Worm (Caenorhabditis elegans) whole organism, L2 larva: ENCODE data around the gene far-3.

ENCODE experiments used
- F13H6.1 ChIP-seq: sonication (generic microtip); optimal IDR thresholded peaks from 2 replicates; lab custom pipeline; 2016; ENCODE audit warnings: missing genetic modification characterization, missing compliant biosample characterization
- R02D3.7 ChIP-seq: fragments of 150-350 bp; optimal IDR thresholded peaks from 2 replicates; lab custom pipeline; 2014; ENCODE audit warnings: missing biosample characterization, missing genetic modification characterization
- Y55F3AM.14 ChIP-seq: fragments of 200-800 bp; sonication (Bioruptor generic); optimal IDR thresholded peaks from 2 replicates; lab custom pipeline; 2018; ENCODE audit warnings: mild to moderate bottlenecking, missing genetic modification characterization, missing compliant biosample characterization
- ZK546.5 ChIP-seq: sonication (generic microtip); optimal IDR thresholded peaks from 2 replicates; lab custom pipeline; 2017; ENCODE audit warnings: missing biosample characterization, missing genetic modification characterization
- ama-1 ChIP-seq: fragments of 150-350 bp; optimal IDR thresholded peaks from 2 replicates; lab custom pipeline; 2018; ENCODE audit warnings: inconsistent platforms
- blmp-1 ChIP-seq: sonication (generic microtip); optimal IDR thresholded peaks from 2 replicates; lab custom pipeline; 2017; ENCODE audit warnings: missing genetic modification characterization, mild to moderate bottlenecking, missing compliant biosample characterization, antibody characterized with exemption, moderate library complexity; ENCODE audit not compliant: insufficient read depth
- ceh-16 ChIP-seq: fragments of 150-350 bp; optimal IDR thresholded peaks from 2 replicates; lab custom pipeline; 2014; ENCODE audit warnings: missing biosample characterization, missing genetic modification characterization
- ceh-82 ChIP-seq: fragments of 150-350 bp; optimal IDR thresholded peaks from 2 replicates; lab custom pipeline; 2014; ENCODE audit warnings: missing biosample characterization, missing genetic modification characterization
- crh-2 ChIP-seq: sonication (generic microtip); optimal IDR thresholded peaks from 2 replicates; lab custom pipeline; 2017; ENCODE audit warnings: missing biosample characterization, missing genetic modification characterization
- dmd-4 ChIP-seq: sonication (generic microtip); optimal IDR thresholded peaks from 2 replicates; lab custom pipeline; 2017; ENCODE audit warnings: missing biosample characterization, missing genetic modification characterization
- egl-27 ChIP-seq: sonication (generic microtip); optimal IDR thresholded peaks from 3 replicates; lab custom pipeline; 2017; ENCODE audit warnings: missing biosample characterization, missing genetic modification reagents, missing genetic modification characterization
- elt-1 ChIP-seq: fragments of 150-350 bp; optimal IDR thresholded peaks from 2 replicates; lab custom pipeline; 2014; ENCODE audit warnings: missing biosample characterization, missing genetic modification characterization
- fos-1 ChIP-seq: fragments of 150-350 bp; optimal IDR thresholded peaks from 2 replicates; lab custom pipeline; 2014; ENCODE audit warnings: missing biosample characterization, missing genetic modification characterization
- gmeb-1 ChIP-seq: fragments of 150-350 bp; optimal IDR thresholded peaks from 2 replicates; lab custom pipeline; 2014; ENCODE audit warnings: missing biosample characterization, missing genetic modification characterization
- lin-11 ChIP-seq: fragments of 150-350 bp; sonication (generic microtip); optimal IDR thresholded peaks from 2 replicates; lab custom pipeline; 2014; ENCODE audit warnings: missing biosample characterization, missing genetic modification characterization, inconsistent platforms, mixed read lengths
- lin-13 ChIP-seq: fragments of 150-350 bp; optimal IDR thresholded peaks from 2 replicates; lab custom pipeline; 2014; ENCODE audit warnings: missing biosample characterization, missing genetic modification reagents, missing genetic modification characterization
- lsy-2 ChIP-seq, 2 experiments: fragments of 150-350 bp in 1 of 2; sonication (generic microtip) in 1 of 2; optimal IDR thresholded peaks; 2 replicates each; lab custom pipeline; 2014 to 2017; ENCODE audit warnings: missing biosample characterization in 2 of 2, missing genetic modification characterization in 2 of 2
- mab-5 ChIP-seq: fragments of 150-350 bp; optimal IDR thresholded peaks from 2 replicates; lab custom pipeline; 2014; ENCODE audit warnings: missing biosample characterization, missing genetic modification characterization
- mbf-1 ChIP-seq: sonication (generic microtip); optimal IDR thresholded peaks from 2 replicates; lab custom pipeline; 2017; ENCODE audit warnings: missing biosample characterization, missing genetic modification characterization
- mdl-1 ChIP-seq, 2 experiments: fragments of 150-350 bp in 1 of 2; sonication (generic microtip) in 1 of 2; optimal IDR thresholded peaks; 2 replicates each; lab custom pipeline; 2017; ENCODE audit warnings: missing biosample characterization in 2 of 2, missing genetic modification characterization in 2 of 2
- nhr-10 ChIP-seq: sonication (generic microtip); optimal IDR thresholded peaks from 2 replicates; lab custom pipeline; 2017; ENCODE audit warnings: missing biosample characterization, missing genetic modification characterization
- nhr-11 ChIP-seq: fragments of 150-350 bp; optimal IDR thresholded peaks from 2 replicates; lab custom pipeline; 2014; ENCODE audit warnings: missing biosample characterization, missing genetic modification characterization
- nhr-12 ChIP-seq: fragments of 150-350 bp; optimal IDR thresholded peaks from 2 replicates; lab custom pipeline; 2014; ENCODE audit warnings: missing biosample characterization, missing genetic modification characterization
- nhr-129 ChIP-seq: fragments of 150-350 bp; optimal IDR thresholded peaks from 2 replicates; lab custom pipeline; 2014; ENCODE audit warnings: missing biosample characterization, missing genetic modification characterization
- nhr-21 ChIP-seq: fragments of 150-350 bp; optimal IDR thresholded peaks from 2 replicates; lab custom pipeline; 2014; ENCODE audit warnings: missing biosample characterization, missing genetic modification characterization
- nhr-23 ChIP-seq: fragments of 150-350 bp; optimal IDR thresholded peaks from 2 replicates; lab custom pipeline; 2014; ENCODE audit warnings: missing biosample characterization, missing genetic modification reagents, missing genetic modification characterization
- nhr-237 ChIP-seq: fragments of 150-350 bp; optimal IDR thresholded peaks from 2 replicates; lab custom pipeline; 2014; ENCODE audit warnings: missing biosample characterization, missing genetic modification characterization
- nhr-25 ChIP-seq: fragments of 150-350 bp; sonication (generic microtip); optimal IDR thresholded peaks from 3 replicates; lab custom pipeline; 2014; ENCODE audit warnings: missing biosample characterization, missing genetic modification characterization
- nhr-77 ChIP-seq: fragments of 150-350 bp; optimal IDR thresholded peaks from 2 replicates; lab custom pipeline; 2014; ENCODE audit warnings: missing biosample characterization, missing genetic modification characterization
- peb-1 ChIP-seq: fragments of 150-350 bp; optimal IDR thresholded peaks from 2 replicates; lab custom pipeline; 2014; ENCODE audit warnings: missing biosample characterization, missing genetic modification characterization
- sem-4 ChIP-seq: fragments of 150-350 bp; optimal IDR thresholded peaks from 2 replicates; lab custom pipeline; 2014; ENCODE audit warnings: missing biosample characterization, missing genetic modification reagents, missing genetic modification characterization
- skn-1 ChIP-seq: sonication (generic microtip); optimal IDR thresholded peaks from 2 replicates; lab custom pipeline; 2017; ENCODE audit warnings: missing biosample characterization, missing genetic modification characterization
- sma-3 ChIP-seq: sonication (generic microtip); optimal IDR thresholded peaks from 2 replicates; lab custom pipeline; 2016; ENCODE audit warnings: missing genetic modification reagents, missing genetic modification characterization, missing compliant biosample characterization
- sma-9 ChIP-seq, 2 experiments: fragments of 150-350 bp in 1 of 2; sonication (generic microtip) in 1 of 2; optimal IDR thresholded peaks; 2 replicates each; lab custom pipeline; 2014 to 2016; ENCODE audit warnings: missing genetic modification characterization in 2 of 2, mild to moderate bottlenecking in 1 of 2, missing biosample characterization in 1 of 2, missing compliant biosample characterization in 1 of 2, missing genetic modification reagents in 1 of 2, moderate library complexity in 1 of 2
- snpc-4 ChIP-seq: fragments of 150-350 bp; optimal IDR thresholded peaks from 2 replicates; lab custom pipeline; 2014; ENCODE audit warnings: missing biosample characterization, missing genetic modification characterization
- unc-39 ChIP-seq: fragments of 150-350 bp; optimal IDR thresholded peaks from 2 replicates; lab custom pipeline; 2014; ENCODE audit warnings: missing biosample characterization, missing genetic modification characterization
- unc-62 ChIP-seq: fragments of 150-350 bp; optimal IDR thresholded peaks from 2 replicates; lab custom pipeline; 2014; ENCODE audit warnings: missing biosample characterization, missing genetic modification reagents, missing genetic modification characterization
- zag-1 ChIP-seq: fragments of 150-350 bp; optimal IDR thresholded peaks from 2 replicates; lab custom pipeline; 2014; ENCODE audit warnings: missing biosample characterization, missing genetic modification characterization
- ztf-1 ChIP-seq: fragments of 200-800 bp; sonication (Bioruptor generic); conservative IDR thresholded peaks from 2 replicates; pipeline ENCODE4 v1.3.6; 2022; ENCODE audit warnings: missing genetic modification characterization, missing compliant biosample characterization
- ztf-11 ChIP-seq: sonication (generic microtip); optimal IDR thresholded peaks from 2 replicates; lab custom pipeline; 2017; ENCODE audit warnings: missing biosample characterization, missing genetic modification characterization
- ztf-4 ChIP-seq: fragments of 150-350 bp; optimal IDR thresholded peaks from 2 replicates; lab custom pipeline; 2014; ENCODE audit warnings: missing biosample characterization, missing genetic modification characterization

The far-3 gene

ce11 chrV:12997422-12997821, at the start of gene far-3:
far-3 (minus strand) TSS chrV:12997522.
- TF ChIP-seq egl-27 (tag; lab: Kevin White, UChicago): no peak
- TF ChIP-seq blmp-1 (tag; lab: Kevin White, UChicago): no peak

ce11 chrV:13046125-13047123, 49.1 kb upstream of the far-3 start:
- TF ChIP-seq gmeb-1 (tag; lab: Kevin White, UChicago) (no peak), nhr-21 (tag; lab: Kevin White, UChicago) (peak; percentile 37), ceh-82 (tag; lab: Kevin White, UChicago) (no peak), nhr-11 (tag; lab: Kevin White, UChicago) (no peak), ceh-16 (no peak), skn-1 (no peak), nhr-23 (tag; lab: Kevin White, UChicago) (no peak), sma-3 (peak; percentile 20), sma-9 (GFP tag; optimal IDR thresholded peaks at IDR 0.05; lab: Kevin White, UChicago) (peak; percentile 64), sma-9 (tag; optimal IDR thresholded peaks at IDR 0.05; lab: Kevin White, UChicago) (no peak), nhr-77 (no peak), elt-1 (tag; lab: Kevin White, UChicago) (no peak), Y55F3AM.14 (GFP tag; lab: Kevin White, UChicago) (no peak), mab-5 (no peak), fos-1 (tag; lab: Kevin White, UChicago) (peak; percentile 34), F13H6.1 (tag; lab: Kevin White, UChicago) (no peak), ztf-1 (no peak), blmp-1 (tag; lab: Kevin White, UChicago) (peak; percentile 23), lsy-2 (tag; optimal IDR thresholded peaks at IDR 0.05; lab: Kevin White, UChicago) (no peak), mdl-1 (tag; optimal IDR thresholded peaks at IDR 0.05; lab: Kevin White, UChicago) (no peak), mbf-1 (tag; lab: Kevin White, UChicago) (no peak), nhr-129 (tag; lab: Kevin White, UChicago) (no peak), sem-4 (tag; lab: Kevin White, UChicago) (no peak), zag-1 (tag; lab: Kevin White, UChicago) (no peak), nhr-237 (tag; lab: Kevin White, UChicago) (no peak), nhr-12 (tag; lab: Kevin White, UChicago) (no peak), nhr-10 (tag; lab: Kevin White, UChicago) (no peak), ztf-11 (no peak), dmd-4 (tag; lab: Kevin White, UChicago) (no peak), ZK546.5 (no peak), peb-1 (tag; lab: Kevin White, UChicago) (no peak), unc-62 (no peak), ztf-4 (no peak), lin-13 (GFP tag; lab: Kevin White, UChicago) (no peak), R02D3.7 (tag; lab: Kevin White, UChicago) (no peak), nhr-25 (tag; lab: Kevin White, UChicago) (peak; percentile 60), snpc-4 (no peak), unc-39 (tag; lab: Kevin White, UChicago) (no peak), crh-2 (tag; lab: Kevin White, UChicago) (no peak), lin-11 (tag; lab: Kevin White, UChicago) (no peak), ama-1 (lab: Kevin White, UChicago) (no peak)
- TF ChIP-seq, all 48 proteins: peak for 6
